Fruit fly (Drosophila melanogaster): ENCODE results near the gene mtm.

- TF ChIP-seq usp (GFP tag; optimal IDR thresholded peaks at IDR 0.05) (no peak), pan (optimal IDR thresholded peaks at IDR 0.05) (no peak), CG8478 (optimal IDR thresholded peaks at IDR 0.05) (no peak), psq (optimal IDR thresholded peaks at IDR 0.05) (no peak)
Observed at dm6 chr2L:6073894-6074293, 37.1 kb upstream of the mtm start.
